Fruit fly (Drosophila melanogaster) whole organism, prepupa: ENCODE measurements around the gene Btk.

ENCODE experiments used
- CG11294 ChIP-seq: fragments of 200-800 bp; sonication (Bioruptor generic); IDR thresholded peaks from 2 replicates; pipeline ENCODE4 v1.3.6; 2022; ENCODE audit warnings: missing biosample characterization, missing genetic modification characterization
- CG3032 ChIP-seq: fragments of 200-800 bp; optimal IDR thresholded peaks from 2 replicates; lab custom pipeline; 2019; ENCODE audit warnings: missing biosample characterization, mild to moderate bottlenecking, missing genetic modification characterization, moderate library complexity
- Eip93F ChIP-seq: fragments of 200-800 bp; sonication (Bioruptor generic); optimal IDR thresholded peaks from 2 replicates; lab custom pipeline; 2016; ENCODE audit warnings: missing biosample characterization, mild to moderate bottlenecking, missing genetic modification characterization
- Met ChIP-seq: fragments of 200-800 bp; sonication (Bioruptor generic); optimal IDR thresholded peaks from 3 replicates; lab custom pipeline; 2016; ENCODE audit warnings: missing biosample characterization, missing genetic modification characterization
- lz ChIP-seq: fragments of 200-800 bp; sonication (Bioruptor generic); optimal IDR thresholded peaks from 3 replicates; lab custom pipeline; 2016; ENCODE audit warnings: missing biosample characterization, missing genetic modification characterization
- svp ChIP-seq: fragments of 200-800 bp; sonication (Bioruptor generic); peaks from one replicate; lab custom pipeline; 2016; ENCODE audit warnings: missing biosample characterization, missing genetic modification characterization

DNA sequence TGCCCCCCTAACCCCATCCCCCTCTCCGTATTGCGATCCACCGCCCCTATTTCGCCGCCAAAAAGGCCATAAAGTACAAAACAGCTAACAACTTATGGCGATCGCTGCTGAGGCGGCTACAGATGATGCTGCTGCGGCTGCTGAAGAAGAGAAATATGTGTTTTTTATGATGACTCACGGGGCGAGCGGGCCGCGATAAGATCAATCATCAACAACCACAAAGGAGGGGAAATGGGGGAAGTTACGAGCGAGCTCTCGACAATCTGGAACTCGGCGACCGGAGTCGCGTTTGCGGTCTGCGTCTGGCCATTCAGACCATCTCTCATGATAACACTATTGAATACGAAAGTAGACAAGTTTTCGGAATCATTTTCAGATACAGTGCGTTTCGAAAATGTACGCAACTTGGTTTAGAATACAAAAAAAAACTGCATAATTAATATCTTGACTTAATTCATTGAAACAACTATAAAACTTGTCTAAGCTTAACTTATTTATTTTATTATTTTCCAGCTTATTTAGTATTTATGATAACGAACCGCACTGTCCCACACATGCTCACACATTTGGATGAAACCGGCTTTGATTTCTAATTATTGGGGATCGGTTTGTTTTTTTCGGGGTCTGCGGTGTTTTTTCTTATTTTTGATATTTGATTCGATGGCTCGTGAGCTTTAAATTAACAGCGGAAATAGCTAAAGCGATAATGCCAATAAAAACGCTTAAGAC, 8.6 kb downstream of the Btk start:
- TF ChIP-seq lz (GFP tag; lab: Kevin White, UChicago): peak; percentile 66
- TF ChIP-seq Met (GFP tag; lab: Kevin White, UChicago): peak; percentile 54
- peak; percentile 28 for TF ChIP-seq CG3032
- peak; percentile 75 for TF ChIP-seq CG11294
- no peak for TF ChIP-seq Eip93F (GFP tag; lab: Kevin White, UChicago)
- TF ChIP-seq svp: peak; percentile 93
